Fruit fly (Drosophila melanogaster) ovary, adult (tissue): Measurements from ENCODE around the gene CG32281.

Experiments
- CG17801 ChIP-seq: fragments of 200-800 bp; optimal IDR thresholded peaks from 2 replicates; lab custom pipeline; 2019; ENCODE audit warnings: missing biosample characterization, mild to moderate bottlenecking, missing genetic modification characterization, moderate library complexity; ENCODE audit not compliant: partially characterized antibody

Gene CG32281

DNA sequence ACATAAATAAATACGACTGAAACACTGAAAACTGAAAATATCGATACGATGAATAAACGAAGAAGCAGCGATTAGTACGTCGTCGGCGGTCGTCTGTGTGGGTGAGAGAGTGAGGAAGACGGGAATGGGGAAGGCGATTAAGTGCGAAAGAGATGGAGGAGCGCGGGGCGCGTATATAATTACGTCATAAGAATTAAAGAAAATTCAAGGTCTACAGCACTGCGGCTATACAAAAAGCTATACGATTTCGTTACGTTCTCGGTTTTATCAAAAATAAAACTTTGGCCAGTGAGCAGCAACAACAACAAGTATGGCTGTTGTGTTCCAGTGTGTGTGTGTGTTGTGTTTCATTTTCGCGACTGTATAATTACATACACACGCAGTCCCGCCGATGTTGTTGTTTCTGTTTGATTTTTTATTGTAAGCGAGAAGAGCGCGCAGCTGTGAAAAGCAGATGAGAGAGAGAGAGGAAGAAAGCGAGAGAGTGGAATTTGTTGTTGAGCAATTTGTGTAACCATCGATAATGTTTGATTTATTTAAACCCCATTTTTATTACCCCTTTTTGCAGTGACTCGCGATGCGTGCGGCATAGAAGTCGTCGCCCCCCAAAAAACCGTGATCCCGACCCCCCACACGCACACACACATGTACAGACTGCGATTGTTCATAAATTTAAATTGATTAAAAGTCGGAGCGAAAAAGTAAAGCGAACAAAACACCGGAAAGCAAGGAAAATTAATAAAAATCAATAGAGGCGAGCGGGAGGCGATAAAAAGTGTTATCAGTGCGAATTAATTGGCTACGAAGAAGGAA, 19.9 kb upstream of the CG32281 start:
- TF ChIP-seq CG17801: no peak

DNA sequence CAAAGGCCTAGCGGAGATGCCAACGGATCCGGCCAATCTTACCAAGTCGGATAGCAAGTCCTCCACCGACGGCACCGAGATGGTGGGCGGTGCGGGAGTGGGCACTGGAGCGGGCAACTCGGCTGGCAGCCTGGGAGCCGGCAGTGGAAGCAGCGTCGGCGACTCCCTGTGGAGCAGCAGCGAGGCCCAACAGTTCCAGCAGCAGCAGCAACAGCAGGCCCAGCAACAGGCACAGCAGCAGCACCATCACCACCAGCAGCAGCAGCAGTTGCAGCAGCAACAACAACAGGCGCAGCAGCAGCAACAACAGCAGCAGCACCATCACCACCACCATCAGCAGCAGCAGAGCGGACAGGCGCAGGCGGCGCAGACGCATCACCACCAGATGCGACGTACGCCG, 18.8 kb upstream of the CG32281 start:
- no peak for TF ChIP-seq CG17801

DNA sequence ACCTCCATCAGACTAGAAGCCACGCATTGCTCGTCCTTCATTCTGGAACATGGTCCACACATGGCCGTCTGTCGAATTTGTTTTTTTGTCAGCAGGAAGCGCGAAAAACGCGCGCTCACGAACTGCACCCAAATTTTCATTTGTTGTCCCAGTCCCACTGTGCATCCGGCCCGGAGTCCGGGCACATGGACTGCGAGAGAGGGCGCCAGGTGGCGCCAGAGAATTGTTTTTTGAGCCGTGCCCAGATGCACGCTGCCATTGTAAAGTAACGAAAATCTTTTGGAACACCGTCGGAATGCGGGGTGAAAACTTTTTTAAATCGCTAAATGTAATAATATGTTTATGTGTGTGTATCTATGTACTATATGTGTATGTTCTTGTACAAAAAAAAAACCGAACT, 11.5 kb upstream of the CG32281 start:
- no peak for TF ChIP-seq CG17801

DNA sequence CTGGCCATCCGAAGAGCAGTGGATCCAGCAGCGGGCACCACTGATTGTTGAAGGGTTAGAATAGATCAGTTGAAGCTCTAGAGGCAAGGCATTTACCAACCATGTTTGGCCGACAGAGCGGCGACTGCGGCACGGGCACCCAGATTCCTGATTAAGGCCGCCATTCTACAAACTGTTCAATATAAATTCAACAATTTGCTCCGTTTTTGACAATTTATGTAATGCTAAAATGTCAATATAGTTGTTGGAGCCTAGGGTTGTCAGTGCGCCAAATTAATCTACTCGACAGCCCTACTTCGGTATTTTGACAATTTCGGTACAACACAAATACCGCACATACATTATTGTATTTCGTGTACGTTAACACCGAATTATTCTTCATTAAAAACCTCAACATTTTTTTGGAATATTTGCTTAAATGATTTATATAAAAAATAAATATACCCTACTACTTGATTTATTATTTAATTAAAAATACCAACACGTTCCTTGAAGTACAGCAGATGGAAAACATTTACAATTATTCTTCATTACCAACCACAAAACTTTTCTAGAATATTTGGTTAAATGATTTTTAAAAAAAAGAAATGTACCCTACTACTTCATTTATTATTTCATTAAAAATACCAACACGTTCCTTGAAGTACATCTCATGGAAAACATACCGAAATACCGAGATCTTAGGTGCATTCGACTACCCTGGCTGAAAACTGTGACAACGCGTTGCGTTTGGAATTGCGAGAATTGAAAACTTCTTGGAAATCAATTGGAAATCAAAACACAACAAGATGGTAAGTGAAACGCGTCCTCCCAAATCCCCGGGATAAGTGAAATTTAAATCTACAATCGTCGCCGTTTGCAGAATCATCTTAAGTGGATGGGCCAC, 9.6 kb upstream of the CG32281 start, which contains the start of the genes ND-30 and CG15812:
TSS of gene ND-30 (minus strand) at position 270 of the 886 bp plus-strand sequence.
TSS of gene CG15812 (plus strand) at position 683 of the 886 bp plus-strand sequence.
- TF ChIP-seq CG17801: no peak

DNA sequence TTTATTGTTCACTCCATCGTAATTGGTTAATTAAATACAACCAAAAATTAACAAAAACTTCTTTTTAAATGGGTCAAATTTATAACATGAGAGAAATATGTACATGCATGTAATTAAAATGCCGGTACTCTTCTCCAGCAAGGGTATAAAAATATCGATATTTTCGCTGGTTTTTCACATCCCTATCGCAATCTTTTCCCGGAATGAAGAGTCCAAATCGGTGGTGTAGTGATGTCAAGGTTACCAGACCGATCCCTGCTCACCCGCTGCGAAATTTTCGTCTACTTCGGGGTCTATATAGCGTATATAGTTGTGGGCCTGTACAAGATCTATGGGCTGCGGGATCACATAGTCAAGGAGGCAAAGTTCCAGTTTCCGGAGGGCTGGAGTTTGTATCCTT, 7.2 kb upstream of the CG32281 start, which contains the start of gene rasp:
TSS of gene rasp (plus strand) at position 213 of the 400 bp plus-strand sequence.
- no peak for TF ChIP-seq CG17801

DNA sequence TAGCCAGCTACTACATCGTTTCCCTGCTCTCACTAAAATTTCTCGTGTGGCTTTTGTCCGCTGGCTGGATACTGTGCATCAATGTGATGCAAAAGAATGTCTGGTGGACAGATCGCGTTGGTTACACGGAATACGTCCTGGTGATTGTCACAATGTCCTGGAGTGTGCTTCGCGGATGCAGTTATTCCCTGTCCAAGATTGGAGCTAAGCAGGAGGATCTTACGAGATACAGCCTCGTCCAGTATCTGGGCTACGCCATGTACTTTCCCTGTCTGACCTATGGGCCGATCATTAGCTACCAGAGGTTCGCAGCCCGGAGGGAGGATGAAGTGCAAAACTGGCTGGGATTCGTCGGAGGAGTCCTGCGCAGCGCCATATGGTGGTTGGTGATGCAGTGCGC, 6.6 kb upstream of the CG32281 start:
- TF ChIP-seq CG17801: no peak

DNA sequence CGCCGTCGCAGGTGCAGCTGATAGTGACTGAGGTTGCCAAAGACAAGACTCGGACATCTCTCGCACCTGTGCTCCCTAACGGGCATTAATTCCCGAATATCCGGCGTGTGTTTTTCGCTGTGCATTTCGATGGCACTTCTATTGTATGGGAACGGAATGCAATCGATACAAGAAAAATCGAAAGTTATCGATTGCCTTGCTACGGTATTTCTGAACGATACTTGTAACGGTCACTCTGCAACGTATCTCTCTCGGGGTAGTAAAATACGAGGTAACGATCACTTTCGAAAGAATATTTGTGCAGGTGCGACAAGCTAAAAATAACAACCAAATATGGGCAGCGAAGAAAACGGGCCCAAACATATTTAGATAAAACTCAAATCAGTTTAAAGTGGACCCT, 4.2 kb upstream of the CG32281 start, which contains the start of gene CG32280:
TSS of gene CG32280 (plus strand) at position 231 of the 400 bp plus-strand sequence.
- peak; percentile 30 for TF ChIP-seq CG17801

DNA sequence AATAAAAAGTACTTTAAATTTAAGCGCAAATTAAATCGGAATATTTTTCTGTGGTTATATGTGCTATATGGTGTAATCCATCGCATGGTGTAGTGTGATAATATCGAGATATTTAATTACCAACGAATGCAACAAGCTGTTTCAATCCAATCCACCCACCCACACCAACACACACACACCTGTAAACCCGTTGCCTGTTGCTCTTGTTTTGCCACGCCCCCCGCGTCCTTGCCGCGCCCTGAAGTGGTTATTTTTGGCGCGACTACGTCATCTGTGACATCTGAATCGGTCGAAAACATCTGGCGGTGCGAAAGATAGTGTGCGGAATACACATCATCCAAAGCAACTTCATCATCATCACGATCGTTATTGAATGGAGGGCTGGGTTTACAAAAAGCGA, 3.8 kb upstream of the CG32281 start:
- TF ChIP-seq CG17801: no peak

DNA sequence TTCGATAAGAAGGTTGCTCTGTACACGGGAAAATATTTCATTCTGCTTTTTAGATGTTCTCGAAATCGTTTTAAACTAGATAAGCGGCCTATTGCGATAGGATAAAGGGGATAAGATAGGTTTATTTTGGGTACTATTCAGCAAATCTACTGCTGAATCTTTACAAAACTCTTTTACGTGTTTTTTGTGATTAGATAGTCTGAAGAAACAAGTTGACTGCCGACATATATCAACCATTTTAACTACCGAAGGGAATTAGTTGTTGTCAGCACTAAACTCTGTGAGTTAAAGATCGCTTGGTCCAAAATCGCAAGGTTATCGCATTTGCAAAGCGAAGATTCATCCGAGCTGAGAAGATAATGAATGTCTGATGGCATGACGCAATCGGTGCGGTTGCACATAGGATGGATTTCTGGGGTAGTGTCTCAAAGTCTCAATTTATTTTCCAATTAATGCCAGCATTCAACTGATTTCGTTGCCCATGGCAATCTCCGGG, 2.9 kb upstream of the CG32281 start, which contains the start of gene Asciz:
TSS of gene Asciz (minus strand) at position 51 of the 496 bp plus-strand sequence.
- no peak for TF ChIP-seq CG17801

DNA sequence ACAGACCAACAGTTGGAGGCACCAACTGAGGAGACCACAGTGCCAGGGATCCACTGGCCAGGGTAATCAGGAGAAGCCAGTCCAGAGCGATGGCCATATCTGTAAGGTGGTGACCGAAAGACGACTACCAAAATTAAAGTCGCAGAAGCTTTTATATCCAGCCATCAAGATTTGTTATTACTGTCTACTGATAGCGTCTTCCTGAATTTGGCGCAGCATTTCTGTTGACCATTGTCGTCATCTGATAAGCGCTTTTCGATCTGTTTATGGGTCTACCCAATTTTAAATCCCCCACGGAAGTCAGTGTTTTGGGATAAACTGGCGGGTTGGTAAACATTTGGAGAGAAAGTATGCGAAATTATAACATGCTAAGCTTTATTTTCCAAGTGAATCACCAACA, 3.3 kb downstream of the CG32281 start, which contains the start of gene CG14963:
TSS of gene CG14963 (minus strand) at position 101 of the 400 bp plus-strand sequence.
- TF ChIP-seq CG17801: no peak

DNA sequence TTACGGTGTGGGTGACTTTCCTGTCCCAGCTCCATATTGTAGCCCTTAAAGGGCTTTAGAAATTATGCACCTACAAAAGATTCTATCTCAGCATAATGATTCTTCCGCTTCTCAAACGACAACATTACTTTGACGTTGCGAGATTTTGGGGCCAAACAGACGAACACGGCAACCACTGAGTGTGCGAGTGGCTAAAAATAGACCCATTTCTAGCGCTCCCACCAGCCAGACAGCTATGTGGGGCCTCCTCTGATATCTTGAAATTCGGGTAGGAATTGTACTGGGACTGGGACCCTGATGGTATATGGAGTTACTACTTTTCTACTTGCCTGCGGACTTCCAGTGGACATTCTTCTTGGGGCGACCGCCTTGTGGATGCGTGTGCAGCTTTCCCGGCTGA, 8.7 kb downstream of the CG32281 start:
- no peak for TF ChIP-seq CG17801

DNA sequence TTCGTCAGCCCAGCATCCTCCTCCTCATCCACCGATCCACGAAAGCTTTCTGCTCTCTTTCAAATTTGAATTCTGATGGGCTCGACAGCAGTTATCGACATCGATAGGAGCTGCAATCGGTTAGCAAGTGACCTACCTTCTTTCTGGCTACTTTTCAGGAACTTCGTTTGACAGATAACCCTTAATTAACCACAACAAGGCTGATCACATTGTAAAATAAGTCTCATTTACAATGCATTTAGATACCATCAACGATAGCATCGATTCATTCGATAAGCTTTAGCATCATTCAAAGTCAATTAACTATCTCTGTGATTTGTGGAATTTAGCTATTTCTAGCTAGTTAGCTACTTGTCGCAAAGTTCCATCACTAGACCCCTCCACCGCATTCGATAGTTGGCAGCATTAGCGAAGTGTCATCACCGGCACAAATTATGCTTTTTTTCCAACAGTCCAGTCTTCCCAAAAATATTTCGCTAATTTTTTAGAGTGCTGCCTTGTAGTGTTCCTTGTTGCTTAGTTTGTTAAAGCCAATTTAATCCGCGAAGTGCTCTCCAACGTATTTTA, 9.4 kb downstream of the CG32281 start, which contains the start of the genes MnM and Girdin:
TSS of gene MnM (minus strand) at position 51 of the 567 bp plus-strand sequence.
TSS of gene Girdin (plus strand) at position 401 of the 567 bp plus-strand sequence.
- no peak for TF ChIP-seq CG17801

DNA sequence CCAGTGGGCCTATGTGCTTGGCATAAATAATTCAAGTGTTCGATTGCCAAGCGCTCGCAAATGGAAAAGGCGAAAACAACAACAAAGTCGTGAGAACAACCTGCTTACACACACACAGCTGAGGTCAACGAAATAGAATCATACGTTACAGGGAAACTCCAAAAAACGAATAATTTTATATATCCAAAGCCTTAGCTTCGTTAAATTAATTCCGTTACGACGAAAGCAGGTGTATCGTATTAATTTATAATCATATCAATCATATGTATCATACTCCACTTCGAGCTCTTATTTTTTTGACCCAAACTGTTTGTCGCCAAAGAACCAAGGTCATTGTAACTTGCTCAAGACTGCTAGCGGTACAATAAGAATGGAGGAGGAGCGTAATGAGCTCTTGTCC, 10.3 kb downstream of the CG32281 start:
- peak; percentile 92 for TF ChIP-seq CG17801

DNA sequence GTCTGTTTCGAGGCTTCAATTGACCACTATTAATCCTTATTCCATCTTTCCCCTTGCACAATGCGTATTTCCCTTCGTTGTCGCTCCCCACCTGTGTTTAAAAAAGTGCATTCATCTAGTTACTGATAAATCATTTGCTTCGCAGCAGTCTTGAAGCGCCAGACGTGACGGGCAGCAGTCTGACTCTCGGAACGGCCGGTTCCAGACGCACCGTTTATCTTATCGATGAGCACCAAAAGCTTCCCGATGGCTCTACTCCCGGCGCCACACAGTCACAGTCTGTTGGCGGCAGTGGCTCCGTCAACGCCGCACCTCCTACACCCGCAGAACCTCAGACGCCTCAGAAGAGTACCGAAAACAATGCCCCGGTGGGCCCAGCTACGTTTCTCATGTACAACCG, 14.9 kb downstream of the CG32281 start, which contains the start of gene CG42494:
TSS of gene CG42494 (plus strand) at position 301 of the 400 bp plus-strand sequence.
- no peak for TF ChIP-seq CG17801

DNA sequence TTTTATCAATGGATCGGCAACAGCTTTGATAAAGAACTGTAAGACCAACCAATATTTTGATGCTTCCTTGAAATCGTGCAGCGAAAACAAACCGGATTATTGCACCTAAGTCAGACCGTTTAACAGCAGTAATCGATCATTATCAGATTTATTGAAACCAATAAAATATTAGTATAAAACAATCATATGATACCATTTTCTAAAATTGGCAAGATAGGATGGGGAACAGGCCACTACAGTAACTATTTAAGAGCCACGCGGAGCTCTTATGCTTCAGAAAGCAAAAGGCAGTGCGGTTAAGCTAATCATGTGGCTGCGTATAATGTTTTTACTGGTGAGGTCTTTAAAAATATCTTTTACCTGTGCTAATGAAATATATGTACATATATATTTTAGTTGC, 17.2 kb downstream of the CG32281 start, which contains the start of gene CG32284:
TSS of gene CG32284 (plus strand) at position 301 of the 400 bp plus-strand sequence.
- no peak for TF ChIP-seq CG17801

DNA sequence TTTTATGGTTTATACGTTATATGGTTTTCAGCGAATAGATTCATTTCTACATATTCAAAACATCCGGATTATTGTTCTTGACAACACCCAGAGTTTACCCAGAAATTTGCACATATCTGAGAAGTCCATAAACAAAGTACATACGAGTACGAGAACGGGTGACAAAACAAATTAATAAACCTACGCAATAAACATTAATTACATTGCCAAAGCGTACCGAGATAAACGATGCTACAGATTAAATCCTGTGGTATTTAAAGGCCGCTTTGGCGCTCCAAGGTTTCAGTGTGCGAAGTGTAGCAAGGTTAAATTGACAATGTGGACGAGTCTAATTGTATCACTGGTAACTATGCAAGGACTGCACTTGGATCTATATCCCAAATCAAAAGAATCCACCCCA, 18.1 kb downstream of the CG32281 start, which contains the start of gene CG14957:
TSS of gene CG14957 (plus strand) at position 301 of the 400 bp plus-strand sequence.
- TF ChIP-seq CG17801: no peak
